Fruit fly (Drosophila melanogaster) whole organism, embryonic: ENCODE data around the gene Sodh2.
A peak's percentile ranks its signal among the peaks of the same experiment; 100 is the strongest.

Experiments
- Asciz ChIP-seq: fragments of 200-800 bp; sonication (Bioruptor generic); optimal IDR thresholded peaks from 2 replicates; lab custom pipeline; 2017; ENCODE audit warnings: missing biosample characterization, mild to moderate bottlenecking, missing genetic modification characterization, missing genetic modification reagents
- B-H2 ChIP-seq: fragments of 200-800 bp; sonication (Bioruptor generic); optimal IDR thresholded peaks from 2 replicates; lab custom pipeline; 2018; ENCODE audit warnings: missing biosample characterization, mild to moderate bottlenecking, missing genetic modification characterization
- Blimp-1 ChIP-seq: fragments of 200-800 bp; sonication (Bioruptor generic); optimal IDR thresholded peaks from 3 replicates; lab custom pipeline; 2018; ENCODE audit warnings: missing biosample characterization, missing genetic modification characterization, mild to moderate bottlenecking, moderate library complexity, missing genetic modification reagents
- CG10209 ChIP-seq: fragments of 200-800 bp; sonication (Bioruptor generic); optimal IDR thresholded peaks from 3 replicates; lab custom pipeline; 2017; ENCODE audit warnings: missing biosample characterization, mild to moderate bottlenecking, missing genetic modification characterization, missing genetic modification reagents
- CG10274 ChIP-seq: fragments of 200-800 bp; sonication (Bioruptor generic); optimal IDR thresholded peaks from 3 replicates; lab custom pipeline; 2017; ENCODE audit warnings: missing biosample characterization, mild to moderate bottlenecking, missing genetic modification characterization
- CG10565 ChIP-seq: fragments of 200-800 bp; sonication (Bioruptor generic); optimal IDR thresholded peaks from 3 replicates; lab custom pipeline; 2016; ENCODE audit warnings: missing biosample characterization, mild to moderate bottlenecking, missing genetic modification characterization
- CG11093 ChIP-seq: fragments of 200-800 bp; sonication (Bioruptor generic); IDR thresholded peaks from 3 replicates; pipeline ENCODE4 v1.3.6; 2022; ENCODE audit warnings: missing biosample characterization, missing genetic modification characterization
- CG11696 ChIP-seq: fragments of 200-800 bp; sonication (Bioruptor generic); IDR thresholded peaks from 2 replicates; pipeline ENCODE4 v1.3.6; 2022; ENCODE audit warnings: missing biosample characterization, missing genetic modification characterization
- CG12236 ChIP-seq: fragments of 200-800 bp; sonication (Bioruptor generic); optimal IDR thresholded peaks from 2 replicates; lab custom pipeline; 2016; ENCODE audit warnings: missing biosample characterization, missing genetic modification characterization
- CG12942 ChIP-seq: fragments of 200-800 bp; sonication (Bioruptor generic); optimal IDR thresholded peaks from 3 replicates; lab custom pipeline; 2016; ENCODE audit warnings: missing biosample characterization, missing genetic modification characterization
- CG13287 ChIP-seq: fragments of 200-800 bp; sonication (Bioruptor generic); IDR thresholded peaks from 2 replicates; pipeline ENCODE4 v1.3.6; 2022; ENCODE audit warnings: missing biosample characterization, missing genetic modification characterization; ENCODE audit not compliant: partially characterized antibody
- CG14860 ChIP-seq: fragments of 200-800 bp; sonication (Bioruptor generic); IDR thresholded peaks from 3 replicates; pipeline ENCODE4 v1.3.6; 2022; ENCODE audit warnings: missing biosample characterization, missing genetic modification characterization; ENCODE audit not compliant: partially characterized antibody
- CG18262 ChIP-seq: fragments of 200-800 bp; optimal IDR thresholded peaks from 3 replicates; lab custom pipeline; 2019; ENCODE audit warnings: missing biosample characterization, mild to moderate bottlenecking, missing genetic modification characterization, moderate library complexity
- CG2120 ChIP-seq: fragments of 200-800 bp; sonication (Bioruptor generic); optimal IDR thresholded peaks from 3 replicates; lab custom pipeline; 2016; ENCODE audit warnings: missing biosample characterization, missing genetic modification characterization
- CG2678 ChIP-seq: fragments of 200-800 bp; sonication (Bioruptor generic); optimal IDR thresholded peaks from 3 replicates; lab custom pipeline; 2019; ENCODE audit warnings: missing biosample characterization, mild to moderate bottlenecking, missing genetic modification characterization, moderate library complexity
- CG6254 ChIP-seq: fragments of 200-800 bp; sonication (Bioruptor generic); optimal IDR thresholded peaks from 3 replicates; lab custom pipeline; 2017; ENCODE audit warnings: mild to moderate bottlenecking, missing biosample characterization, missing genetic modification reagents, missing genetic modification characterization
- CG7745 ChIP-seq: fragments of 200-800 bp; sonication (Bioruptor generic); optimal IDR thresholded peaks from 2 replicates; lab custom pipeline; 2018; ENCODE audit warnings: missing biosample characterization, mild to moderate bottlenecking, missing genetic modification characterization, moderate library complexity
- CG8089 ChIP-seq: fragments of 200-800 bp; sonication (Bioruptor generic); optimal IDR thresholded peaks from 3 replicates; lab custom pipeline; 2016; ENCODE audit warnings: missing biosample characterization, missing genetic modification characterization
- CG9932 ChIP-seq: fragments of 200-800 bp; sonication (Bioruptor generic); IDR thresholded peaks from 2 replicates; pipeline ENCODE4 v1.3.6; 2022; ENCODE audit warnings: missing biosample characterization, missing genetic modification characterization
- D ChIP-seq, 2 experiments: fragments of 200-800 bp in 1 of 2; fragments of >200 bp in 1 of 2; sonication (Bioruptor generic) in 1 of 2; optimal IDR thresholded peaks; 2 replicates in 1 of 2; 3 replicates in 1 of 2; lab custom pipeline; 2017; ENCODE audit warnings: mild to moderate bottlenecking in 1 of 2, missing biosample characterization in 1 of 2, missing genetic modification characterization in 1 of 2, missing genetic modification reagents in 1 of 2
- D19A ChIP-seq: fragments of 200-800 bp; optimal IDR thresholded peaks from 3 replicates; lab custom pipeline; 2019; ENCODE audit warnings: missing biosample characterization, mild to moderate bottlenecking, missing genetic modification characterization, moderate library complexity
- Dll ChIP-seq: fragments of 200-800 bp; sonication (Bioruptor generic); IDR thresholded peaks from 4 replicates; pipeline ENCODE4 v1.3.6; 2022; ENCODE audit warnings: missing biosample characterization, missing genetic modification characterization; ENCODE audit not compliant: partially characterized antibody
- Ets65A ChIP-seq: fragments of 200-800 bp; sonication (Bioruptor generic); peaks from one replicate; lab custom pipeline; 2016; ENCODE audit warnings: missing biosample characterization, missing genetic modification characterization
- MBD-R2 ChIP-seq: fragments of 200-800 bp; sonication (Bioruptor generic); IDR thresholded peaks from 2 replicates; pipeline ENCODE4 v1.3.6; 2022; ENCODE audit warnings: missing biosample characterization, missing genetic modification characterization
- Pdp1 ChIP-seq, 2 experiments: fragments of 200-800 bp; sonication (Bioruptor generic); optimal IDR thresholded peaks; 3 replicates each; lab custom pipeline; 2016; ENCODE audit warnings: missing biosample characterization in 2 of 2, missing genetic modification characterization in 2 of 2, mild to moderate bottlenecking in 1 of 2, moderate library complexity in 1 of 2
- Ravus ChIP-seq: fragments of 200-800 bp; sonication (Bioruptor generic); IDR thresholded peaks from 2 replicates; pipeline ENCODE4 v1.3.6; 2022; ENCODE audit warnings: missing biosample characterization, missing genetic modification characterization
- Rx ChIP-seq: fragments of 200-800 bp; sonication (Bioruptor generic); IDR thresholded peaks from 2 replicates; pipeline ENCODE4 v1.3.6; 2022; ENCODE audit warnings: missing biosample characterization, missing genetic modification characterization
- Sin3A ChIP-seq: fragments of >200 bp; optimal IDR thresholded peaks from 2 replicates; lab custom pipeline; 2018
- Sox102F ChIP-seq: fragments of 200-800 bp; sonication (Bioruptor generic); optimal IDR thresholded peaks from 2 replicates; lab custom pipeline; 2018; ENCODE audit warnings: missing biosample characterization, mild to moderate bottlenecking, missing genetic modification characterization, moderate library complexity
- Stat92E ChIP-seq, 3 experiments: fragments of >200 bp in 2 of 3; fragments of 200-800 bp in 1 of 3; sonication (Bioruptor generic) in 1 of 3; optimal IDR thresholded peaks; 2 replicates each; lab custom pipeline; 2017 to 2019; ENCODE audit warnings: missing biosample characterization in 3 of 3, missing genetic modification characterization in 3 of 3, mild to moderate bottlenecking in 1 of 3, moderate library complexity in 1 of 3
- Xbp1 ChIP-seq: fragments of 200-800 bp; sonication (Bioruptor generic); optimal IDR thresholded peaks from 3 replicates; lab custom pipeline; 2016; ENCODE audit warnings: missing biosample characterization, mild to moderate bottlenecking, missing genetic modification characterization
- Xrp1 ChIP-seq: fragments of 200-800 bp; sonication (Bioruptor generic); IDR thresholded peaks from 2 replicates; pipeline ENCODE4 v1.3.6; 2022; ENCODE audit warnings: missing biosample characterization, missing genetic modification characterization
- ara ChIP-seq: fragments of 200-800 bp; sonication (Bioruptor generic); IDR thresholded peaks from 2 replicates; pipeline ENCODE4 v1.3.6; 2022; ENCODE audit warnings: missing biosample characterization, missing genetic modification characterization
- cwo ChIP-seq: fragments of 200-800 bp; sonication (Bioruptor generic); optimal IDR thresholded peaks from 3 replicates; lab custom pipeline; 2017; ENCODE audit warnings: missing biosample characterization, missing genetic modification characterization, mild to moderate bottlenecking, moderate library complexity, missing genetic modification reagents
- dm ChIP-seq: fragments of 200-800 bp; sonication (Bioruptor generic); optimal IDR thresholded peaks from 3 replicates; lab custom pipeline; 2016; ENCODE audit warnings: missing biosample characterization, missing genetic modification characterization
- eyg ChIP-seq: fragments of 200-800 bp; sonication (Bioruptor generic); optimal IDR thresholded peaks from 3 replicates; lab custom pipeline; 2016; ENCODE audit warnings: missing biosample characterization, missing genetic modification characterization
- h ChIP-seq: fragments of >200 bp; optimal IDR thresholded peaks from 2 replicates; lab custom pipeline; 2017
- ham ChIP-seq: fragments of 200-800 bp; sonication (Bioruptor generic); IDR thresholded peaks from 2 replicates; pipeline ENCODE4 v1.3.6; 2022; ENCODE audit warnings: missing biosample characterization, missing genetic modification characterization
- hbn ChIP-seq: fragments of 200-800 bp; sonication (Bioruptor generic); IDR thresholded peaks from 2 replicates; pipeline ENCODE4 v1.3.6; 2022; ENCODE audit warnings: missing biosample characterization, missing genetic modification characterization; ENCODE audit not compliant: partially characterized antibody
- ind ChIP-seq: fragments of 200-800 bp; sonication (Bioruptor generic); optimal IDR thresholded peaks from 3 replicates; lab custom pipeline; 2016; ENCODE audit warnings: missing biosample characterization, missing genetic modification characterization
- kay ChIP-seq: fragments of 200-800 bp; sonication (Bioruptor generic); optimal IDR thresholded peaks from 2 replicates; lab custom pipeline; 2016; ENCODE audit warnings: missing biosample characterization, missing genetic modification characterization
- lbe ChIP-seq: fragments of 200-800 bp; sonication (Bioruptor generic); optimal IDR thresholded peaks from 2 replicates; lab custom pipeline; 2016; ENCODE audit warnings: missing biosample characterization, mild to moderate bottlenecking, missing genetic modification characterization
- nau ChIP-seq: fragments of 200-800 bp; sonication (Bioruptor generic); optimal IDR thresholded peaks from 3 replicates; lab custom pipeline; 2017; ENCODE audit warnings: missing biosample characterization, mild to moderate bottlenecking, missing genetic modification characterization, missing genetic modification reagents
- nom ChIP-seq: fragments of 200-800 bp; sonication (Bioruptor generic); optimal IDR thresholded peaks from 2 replicates; lab custom pipeline; 2017; ENCODE audit warnings: missing biosample characterization, missing genetic modification characterization, mild to moderate bottlenecking, moderate library complexity, missing genetic modification reagents
- pb ChIP-seq: fragments of 200-800 bp; sonication (Bioruptor generic); optimal IDR thresholded peaks from 3 replicates; lab custom pipeline; 2016; ENCODE audit warnings: missing biosample characterization, missing genetic modification characterization
- psq ChIP-seq: fragments of 200-800 bp; sonication (Bioruptor generic); optimal IDR thresholded peaks from 2 replicates; lab custom pipeline; 2017; ENCODE audit warnings: missing biosample characterization, missing genetic modification characterization
- sens ChIP-seq: fragments of 200-800 bp; sonication (Bioruptor generic); peaks from one replicate; lab custom pipeline; 2016; ENCODE audit warnings: missing biosample characterization, missing genetic modification characterization
- tgo ChIP-seq: fragments of 200-800 bp; sonication (Bioruptor generic); IDR thresholded peaks from 3 replicates; pipeline ENCODE4 v1.3.6; 2022; ENCODE audit warnings: missing biosample characterization, missing genetic modification characterization

Sodh2 gene

DNA sequence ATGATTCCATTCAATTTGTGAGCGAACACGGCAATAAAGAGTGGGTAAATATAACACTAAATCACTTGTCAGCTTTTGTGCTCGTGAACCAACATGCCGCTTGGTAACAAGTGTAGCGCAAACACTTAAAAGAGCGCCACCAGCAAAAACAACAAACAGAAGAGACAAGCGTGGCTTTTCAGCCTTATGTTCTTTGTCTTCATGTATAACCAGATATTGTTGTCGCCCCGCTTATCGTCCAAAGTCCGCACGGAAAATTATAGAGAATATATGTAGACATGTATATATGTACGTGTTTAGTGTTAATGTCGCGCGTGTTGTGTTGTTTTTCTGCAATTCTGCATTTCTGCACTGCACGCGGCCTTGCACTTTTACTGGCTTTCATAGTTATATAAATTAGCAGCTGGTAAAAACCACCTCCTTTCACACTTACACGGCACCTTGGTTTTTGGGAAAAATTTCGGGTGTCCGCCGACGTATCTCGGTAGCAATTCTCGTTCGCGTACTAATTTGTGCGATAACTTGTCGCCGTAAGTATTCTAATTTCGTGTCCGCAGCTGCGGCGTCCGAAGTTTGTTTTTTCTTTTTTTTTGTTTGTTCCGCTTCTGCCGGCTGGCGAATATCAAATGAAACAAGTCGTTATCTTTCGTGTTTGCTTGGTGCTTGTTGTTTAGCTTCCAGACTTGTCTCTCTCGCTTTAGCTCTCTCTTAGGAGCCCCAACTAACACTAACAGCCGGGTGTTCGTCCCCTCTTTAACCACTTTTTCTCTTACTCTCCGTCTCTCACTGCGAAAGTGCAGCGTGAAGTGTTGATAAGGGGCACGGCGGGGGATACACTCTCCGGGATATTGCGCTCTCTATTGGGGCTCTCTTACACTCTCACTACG, 12.7 kb downstream of the Sodh2 start (continued):
- TF ChIP-seq ara (GFP tag; lab: Robert Waterston, UW) (peak; percentile 30; the same call in 1 of the 2 replicates), lbe (peak; percentile 57), dm (no peak), nau (no peak), B-H2 (GFP tag; lab: Kevin White, UChicago) (no peak), Dll (GFP tag; lab: Robert Waterston, UW) (peak; percentile 57; the same call in 3 of the 4 replicates), CG12236 (GFP tag; lab: Kevin White, UChicago) (no peak), kay (no peak), CG9932 (GFP tag; lab: Robert Waterston, UW) (peak; percentile 75), Pdp1 (GFP tag; optimal IDR thresholded peaks at IDR 0.05; lab: Kevin White, UChicago) (peak in 1 of 2 experiments; percentile 70), CG14860 (GFP tag; lab: Robert Waterston, UW) (no peak), CG7745 (tag; lab: Kevin White, UChicago) (no peak), CG6254 (GFP tag; lab: Kevin White, UChicago) (peak; percentile 32), eyg (GFP tag; lab: Kevin White, UChicago) (no peak), CG2678 (tag; lab: Kevin White, UChicago) (peak; percentile 64), Ets65A (peak; percentile 91), tgo (no peak), Asciz (GFP tag; lab: Kevin White, UChicago) (no peak), psq (GFP tag; lab: Kevin White, UChicago) (no peak), Blimp-1 (GFP tag; lab: Kevin White, UChicago) (no peak), CG11093 (no peak), ham (GFP tag; lab: Robert Waterston, UW) (no peak), Sin3A (lab: Kevin White, UChicago) (no peak), cwo (peak; percentile 53), ind (GFP tag; lab: Kevin White, UChicago) (peak; percentile 41), CG10565 (GFP tag; lab: Kevin White, UChicago) (no peak), Ravus (GFP tag; lab: Robert Waterston, UW) (no peak), Xbp1 (GFP tag; lab: Kevin White, UChicago) (peak; percentile 2), D (optimal IDR thresholded peaks at IDR 0.05; lab: Kevin White, UChicago) (no peak), D (GFP tag; optimal IDR thresholded peaks at IDR 0.05; lab: Kevin White, UChicago) (no peak), CG10209 (GFP tag; lab: Kevin White, UChicago) (no peak), Stat92E (GFP tag; optimal IDR thresholded peaks at IDR 0.05; lab: Kevin White, UChicago) (no peak), CG8089 (GFP tag; lab: Kevin White, UChicago) (no peak), hbn (no peak; the same call in 1 of the 2 replicates), pb (GFP tag; lab: Kevin White, UChicago) (no peak), CG13287 (GFP tag; lab: Robert Waterston, UW) (peak; percentile 37), Rx (no peak), D19A (tag; lab: Kevin White, UChicago) (no peak), MBD-R2 (GFP tag; lab: Robert Waterston, UW) (no peak; the same call in 1 of the 2 replicates), Sox102F (GFP tag; lab: Kevin White, UChicago) (no peak), Xrp1 (GFP tag; lab: Robert Waterston, UW) (peak; percentile 19; the same call in 1 of the 2 replicates), CG10274 (GFP tag; lab: Kevin White, UChicago) (peak; percentile 98), CG18262 (tag; lab: Kevin White, UChicago) (peak; percentile 15), CG12942 (GFP tag; lab: Kevin White, UChicago) (no peak), sens (GFP tag; lab: Kevin White, UChicago) (peak; percentile 80), nom (peak; percentile 99), CG11696 (GFP tag; lab: Robert Waterston, UW) (peak; percentile 50; the same call in 1 of the 2 replicates), CG2120 (GFP tag; lab: Kevin White, UChicago) (peak; percentile 43), h (lab: Kevin White, UChicago) (no peak)
